Fruit fly (Drosophila melanogaster) whole organism, embryonic: Measurements from ENCODE around the gene CG42269.

Source experiments
- CG11696 ChIP-seq: fragments of 200-800 bp; sonication (Bioruptor generic); IDR thresholded peaks from 2 replicates; pipeline ENCODE4 v1.3.6; 2022; ENCODE audit warnings: missing biosample characterization, missing genetic modification characterization
- CG11723 ChIP-seq: fragments of 200-800 bp; sonication (Bioruptor generic); optimal IDR thresholded peaks from 2 replicates; lab custom pipeline; 2017; ENCODE audit warnings: missing biosample characterization, mild to moderate bottlenecking, missing genetic modification characterization
- CG13624 ChIP-seq: fragments of 200-800 bp; sonication (Bioruptor generic); optimal IDR thresholded peaks from 2 replicates; lab custom pipeline; 2016; ENCODE audit warnings: missing biosample characterization, missing genetic modification characterization
- CG13775 ChIP-seq: fragments of 200-800 bp; sonication (Bioruptor generic); optimal IDR thresholded peaks from 3 replicates; lab custom pipeline; 2017; ENCODE audit warnings: missing biosample characterization, mild to moderate bottlenecking, missing genetic modification characterization
- CG16815 ChIP-seq: fragments of 200-800 bp; sonication (Bioruptor generic); optimal IDR thresholded peaks from 3 replicates; lab custom pipeline; 2017; ENCODE audit warnings: missing biosample characterization, mild to moderate bottlenecking, missing genetic modification characterization
- CG17361 ChIP-seq: fragments of 200-800 bp; sonication (Bioruptor generic); IDR thresholded peaks from 3 replicates; pipeline ENCODE4 v1.3.6; 2022; ENCODE audit warnings: missing biosample characterization, missing genetic modification characterization
- CG17568 ChIP-seq: fragments of 200-800 bp; sonication (Bioruptor generic); optimal IDR thresholded peaks from 2 replicates; lab custom pipeline; 2018; ENCODE audit warnings: missing biosample characterization, mild to moderate bottlenecking, missing genetic modification characterization, moderate library complexity
- CG17612 ChIP-seq: fragments of 200-800 bp; sonication (Bioruptor generic); IDR thresholded peaks from 2 replicates; pipeline ENCODE4 v1.3.6; 2022; ENCODE audit warnings: missing biosample characterization, missing genetic modification characterization
- CG18011 ChIP-seq: fragments of 200-800 bp; sonication (Bioruptor generic); optimal IDR thresholded peaks from 2 replicates; lab custom pipeline; 2017; ENCODE audit warnings: missing biosample characterization, missing genetic modification characterization, mild to moderate bottlenecking, moderate library complexity, missing genotype
- CG30020 ChIP-seq: fragments of 200-800 bp; optimal IDR thresholded peaks from 2 replicates; lab custom pipeline; 2019; ENCODE audit warnings: missing biosample characterization, mild to moderate bottlenecking, missing genetic modification characterization, moderate library complexity
- CG32767 ChIP-seq: fragments of 200-800 bp; sonication (Bioruptor generic); IDR thresholded peaks from 2 replicates; pipeline ENCODE4 v1.3.6; 2022; ENCODE audit warnings: missing biosample characterization, missing genetic modification characterization
- CG33213 ChIP-seq: fragments of 200-800 bp; sonication (Bioruptor generic); optimal IDR thresholded peaks from 3 replicates; lab custom pipeline; 2016; ENCODE audit warnings: missing biosample characterization, missing genetic modification characterization
- CG33557 ChIP-seq: fragments of 200-800 bp; sonication (Bioruptor generic); optimal IDR thresholded peaks from 2 replicates; lab custom pipeline; 2019; ENCODE audit warnings: missing biosample characterization, mild to moderate bottlenecking, missing genetic modification characterization, moderate library complexity
- CG42726 ChIP-seq: fragments of 200-800 bp; sonication (Bioruptor generic); IDR thresholded peaks from 2 replicates; pipeline ENCODE4 v1.3.6; 2022; ENCODE audit warnings: missing biosample characterization, missing genetic modification characterization; ENCODE audit not compliant: partially characterized antibody
- CG4404 ChIP-seq: fragments of 200-800 bp; sonication (Bioruptor generic); IDR thresholded peaks from 2 replicates; pipeline ENCODE4 v1.3.6; 2022; ENCODE audit warnings: missing biosample characterization, missing genetic modification characterization
- CG6654 ChIP-seq: fragments of 200-800 bp; sonication (Bioruptor generic); optimal IDR thresholded peaks from 2 replicates; lab custom pipeline; 2017; ENCODE audit warnings: missing biosample characterization, mild to moderate bottlenecking, missing genetic modification characterization
- CG7357 ChIP-seq: fragments of 200-800 bp; sonication (Bioruptor generic); IDR thresholded peaks from 3 replicates; pipeline ENCODE4 v1.3.6; 2022; ENCODE audit warnings: missing biosample characterization, missing genetic modification characterization
- CG7839 ChIP-seq: fragments of 200-800 bp; sonication (Bioruptor generic); optimal IDR thresholded peaks from 3 replicates; lab custom pipeline; 2018; ENCODE audit warnings: missing biosample characterization, mild to moderate bottlenecking, missing genetic modification characterization, moderate library complexity
- CG8478 ChIP-seq: fragments of >200 bp; optimal IDR thresholded peaks from 2 replicates; lab custom pipeline; 2018
- CG9609 ChIP-seq: fragments of 200-800 bp; sonication (Bioruptor generic); optimal IDR thresholded peaks from 3 replicates; lab custom pipeline; 2016; ENCODE audit warnings: missing biosample characterization, missing genetic modification characterization
- CHES-1-like ChIP-seq: fragments of 200-800 bp; sonication (Bioruptor generic); optimal IDR thresholded peaks from 2 replicates; lab custom pipeline; 2016; ENCODE audit warnings: missing biosample characterization, missing genetic modification characterization
- Elba2 ChIP-seq: fragments of 200-800 bp; sonication (Bioruptor generic); optimal IDR thresholded peaks from 3 replicates; lab custom pipeline; 2016; ENCODE audit warnings: missing biosample characterization, missing genetic modification characterization
- Gug ChIP-seq: fragments of 200-800 bp; sonication (Bioruptor generic); IDR thresholded peaks from 4 replicates; pipeline ENCODE4 v1.3.6; 2022; ENCODE audit warnings: missing biosample characterization, missing genetic modification characterization
- Hand ChIP-seq: fragments of 200-800 bp; sonication (Bioruptor generic); optimal IDR thresholded peaks from 2 replicates; lab custom pipeline; 2017; ENCODE audit warnings: mild to moderate bottlenecking, missing biosample characterization, missing genetic modification reagents, missing genetic modification characterization
- Hr3 ChIP-seq: fragments of 200-800 bp; sonication (Bioruptor generic); optimal IDR thresholded peaks from 3 replicates; lab custom pipeline; 2016; ENCODE audit warnings: missing biosample characterization, missing genetic modification characterization
- Hr51 ChIP-seq, 2 experiments: fragments of 200-800 bp; sonication (Bioruptor generic); optimal IDR thresholded peaks; 2 replicates in 1 of 2; 3 replicates in 1 of 2; lab custom pipeline; 2016 to 2018; ENCODE audit warnings: missing biosample characterization in 2 of 2, missing genetic modification characterization in 2 of 2, mild to moderate bottlenecking in 1 of 2, moderate library complexity in 1 of 2
- NFAT ChIP-seq: fragments of 200-800 bp; sonication (Bioruptor generic); IDR thresholded peaks from 2 replicates; pipeline ENCODE4 v1.3.6; 2022; ENCODE audit warnings: missing biosample characterization, missing genetic modification characterization
- Neu2 ChIP-seq: fragments of 200-800 bp; sonication (Bioruptor generic); optimal IDR thresholded peaks from 3 replicates; lab custom pipeline; 2016; ENCODE audit warnings: missing biosample characterization, missing genetic modification characterization, borderline replicate concordance
- TFAM ChIP-seq: fragments of 200-800 bp; sonication (Bioruptor generic); optimal IDR thresholded peaks from 2 replicates; lab custom pipeline; 2017; ENCODE audit warnings: missing biosample characterization, missing genetic modification characterization, inconsistent platforms
- cato ChIP-seq: fragments of 200-800 bp; sonication (Bioruptor generic); optimal IDR thresholded peaks from 2 replicates; lab custom pipeline; 2016; ENCODE audit warnings: missing biosample characterization, missing genetic modification characterization, borderline replicate concordance
- chinmo ChIP-seq: fragments of 200-800 bp; sonication (Bioruptor generic); IDR thresholded peaks from 4 replicates; pipeline ENCODE4 v1.3.6; 2022; ENCODE audit warnings: missing biosample characterization, missing genetic modification characterization; ENCODE audit not compliant: partially characterized antibody
- chm ChIP-seq: fragments of 200-800 bp; sonication (Bioruptor generic); IDR thresholded peaks from 2 replicates; pipeline ENCODE4 v1.3.6; 2022; ENCODE audit warnings: missing biosample characterization, missing genetic modification characterization
- cwo ChIP-seq: fragments of 200-800 bp; sonication (Bioruptor generic); optimal IDR thresholded peaks from 3 replicates; lab custom pipeline; 2017; ENCODE audit warnings: missing biosample characterization, missing genetic modification characterization, mild to moderate bottlenecking, moderate library complexity, missing genetic modification reagents
- fd64A ChIP-seq: fragments of 200-800 bp; sonication (Bioruptor generic); optimal IDR thresholded peaks from 3 replicates; lab custom pipeline; 2018; ENCODE audit warnings: missing biosample characterization, mild to moderate bottlenecking, missing genetic modification characterization
- fd96Cb ChIP-seq: fragments of 200-800 bp; sonication (Bioruptor generic); optimal IDR thresholded peaks from 2 replicates; lab custom pipeline; 2018; ENCODE audit warnings: missing biosample characterization, mild to moderate bottlenecking, missing genetic modification characterization, moderate library complexity
- gfzf ChIP-seq: fragments of 200-800 bp; sonication (Bioruptor generic); optimal IDR thresholded peaks from 2 replicates; lab custom pipeline; 2016; ENCODE audit warnings: missing biosample characterization, mild to moderate bottlenecking, missing genetic modification characterization, moderate library complexity
- grau ChIP-seq: fragments of 200-800 bp; optimal IDR thresholded peaks from 3 replicates; lab custom pipeline; 2019; ENCODE audit warnings: missing biosample characterization, mild to moderate bottlenecking, missing genetic modification characterization, moderate library complexity
- kay ChIP-seq: fragments of 200-800 bp; sonication (Bioruptor generic); optimal IDR thresholded peaks from 2 replicates; lab custom pipeline; 2016; ENCODE audit warnings: missing biosample characterization, missing genetic modification characterization
- klu ChIP-seq: fragments of 200-800 bp; sonication (Bioruptor generic); IDR thresholded peaks from 2 replicates; pipeline ENCODE4 v1.3.6; 2022; ENCODE audit warnings: missing biosample characterization, missing genetic modification characterization
- knrl ChIP-seq: fragments of 200-800 bp; sonication (Bioruptor generic); IDR thresholded peaks from 3 replicates; pipeline ENCODE4 v1.3.6; 2022; ENCODE audit warnings: missing biosample characterization, missing genetic modification characterization; ENCODE audit not compliant: partially characterized antibody
- lab ChIP-seq: fragments of 200-800 bp; sonication (Bioruptor generic); optimal IDR thresholded peaks from 3 replicates; lab custom pipeline; 2017; ENCODE audit warnings: missing biosample characterization, missing genetic modification characterization, mild to moderate bottlenecking, moderate library complexity, missing genetic modification reagents
- maf-S ChIP-seq: fragments of 200-800 bp; sonication (Bioruptor generic); optimal IDR thresholded peaks from 2 replicates; lab custom pipeline; 2016; ENCODE audit warnings: missing biosample characterization, missing genetic modification characterization
- nerfin-1 ChIP-seq: fragments of 200-800 bp; sonication (Bioruptor generic); optimal IDR thresholded peaks from 3 replicates; lab custom pipeline; 2019; ENCODE audit warnings: missing biosample characterization, mild to moderate bottlenecking, missing genetic modification characterization, moderate library complexity
- phol ChIP-seq: fragments of 200-800 bp; sonication (Bioruptor generic); optimal IDR thresholded peaks from 3 replicates; lab custom pipeline; 2018; ENCODE audit warnings: missing biosample characterization, mild to moderate bottlenecking, missing genetic modification characterization, moderate library complexity
- sna ChIP-seq: fragments of 200-800 bp; sonication (Bioruptor generic); IDR thresholded peaks from 2 replicates; pipeline ENCODE4 v1.3.6; 2022; ENCODE audit warnings: missing biosample characterization, missing genetic modification characterization; ENCODE audit not compliant: partially characterized antibody
- ttk ChIP-seq: fragments of 200-800 bp; sonication (Bioruptor generic); IDR thresholded peaks from 2 replicates; pipeline ENCODE4 v2.1.2; 2022; ENCODE audit warnings: missing biosample characterization, missing genetic modification characterization
- vfl ChIP-seq: fragments of 200-800 bp; sonication (Bioruptor generic); optimal IDR thresholded peaks from 2 replicates; lab custom pipeline; 2016; ENCODE audit warnings: missing biosample characterization, missing genetic modification characterization
- vvl ChIP-seq: fragments of 200-800 bp; sonication (Bioruptor generic); IDR thresholded peaks from 2 replicates; pipeline ENCODE4 v1.3.6; 2022; ENCODE audit warnings: missing biosample characterization, missing genetic modification characterization
- zf30C ChIP-seq: fragments of 200-800 bp; sonication (Bioruptor generic); optimal IDR thresholded peaks from 3 replicates; lab custom pipeline; 2018; ENCODE audit warnings: missing biosample characterization, mild to moderate bottlenecking, missing genetic modification characterization
- zfh1 ChIP-seq: fragments of 200-800 bp; sonication (Bioruptor generic); IDR thresholded peaks from 3 replicates; pipeline ENCODE4 v1.3.6; 2022; ENCODE audit warnings: missing biosample characterization, missing genetic modification characterization

The CG42269 gene

dm6 chr3L:6094697-6095096 lies 28.6 kb downstream of the CG42269 start, which contains the start of the genes CG10467 and loj (continued):
- TF ChIP-seq CG7357 (GFP tag; lab: Robert Waterston, UW) (peak; percentile 92), vvl (peak; percentile 97), grau (tag; lab: Kevin White, UChicago) (peak; percentile 95), CG13624 (GFP tag; lab: Kevin White, UChicago) (peak; percentile 85), zfh1 (GFP tag; lab: Robert Waterston, UW) (peak; percentile 97), CG4404 (GFP tag; lab: Robert Waterston, UW) (peak; percentile 98), CG11696 (GFP tag; lab: Robert Waterston, UW) (peak; percentile 78), kay (peak; percentile 92), chm (GFP tag; lab: Robert Waterston, UW) (peak; percentile 93), CG33557 (GFP tag; lab: Kevin White, UChicago) (peak; percentile 92), Hr51 (GFP tag; optimal IDR thresholded peaks at IDR 0.05; lab: Kevin White, UChicago) (peak; percentile 91 to 95), Gug (GFP tag; lab: Robert Waterston, UW) (peak; percentile 98), vfl (GFP tag; lab: Kevin White, UChicago) (peak; percentile 86), TFAM (GFP tag; lab: Kevin White, UChicago) (no peak), Hand (GFP tag; lab: Kevin White, UChicago) (peak; percentile 61), CG9609 (GFP tag; lab: Kevin White, UChicago) (peak; percentile 80), knrl (GFP tag; lab: Robert Waterston, UW) (peak; percentile 86), CHES-1-like (peak; percentile 73), Hr3 (GFP tag; lab: Kevin White, UChicago) (peak; percentile 98), CG33213 (GFP tag; lab: Kevin White, UChicago) (peak; percentile 59), phol (tag; lab: Kevin White, UChicago) (peak; percentile 98), CG32767 (peak; percentile 93), nerfin-1 (peak; percentile 93), lab (GFP tag; lab: Kevin White, UChicago) (peak; percentile 94), CG11723 (peak; percentile 87), fd64A (GFP tag; lab: Kevin White, UChicago) (peak; percentile 36), ttk (GFP tag; lab: Robert Waterston, UW) (peak; percentile 98), gfzf (GFP tag; lab: Kevin White, UChicago) (no peak), fd96Cb (tag; lab: Kevin White, UChicago) (peak; percentile 97), sna (GFP tag; lab: Robert Waterston, UW) (peak; percentile 84), zf30C (no peak), cato (GFP tag; lab: Kevin White, UChicago) (peak; percentile 94), Elba2 (GFP tag; lab: Kevin White, UChicago) (peak; percentile 61), CG13775 (GFP tag; lab: Kevin White, UChicago) (peak; percentile 96), CG8478 (lab: Kevin White, UChicago) (no peak), CG7839 (tag; lab: Kevin White, UChicago) (peak; percentile 96), CG17361 (GFP tag; lab: Robert Waterston, UW) (peak; percentile 93), maf-S (peak; percentile 69), klu (GFP tag; lab: Robert Waterston, UW) (peak; percentile 97), Neu2 (GFP tag; lab: Kevin White, UChicago) (no peak), CG30020 (tag; lab: Kevin White, UChicago) (peak; percentile 87), chinmo (GFP tag; lab: Robert Waterston, UW) (no peak), CG18011 (GFP tag; lab: Kevin White, UChicago) (peak; percentile 86), CG42726 (peak; percentile 53; the same call in 1 of the 2 replicates), NFAT (GFP tag; lab: Robert Waterston, UW) (peak; percentile 97), CG16815 (peak; percentile 98), CG6654 (GFP tag; lab: Kevin White, UChicago) (peak; percentile 83), CG17568 (peak; percentile 81), CG17612 (peak; percentile 91), cwo (GFP tag; lab: Kevin White, UChicago) (peak; percentile 83)
